Worm (Caenorhabditis elegans) whole organism, L2 larva: ENCODE data around the gene srsx-33.

Experiments used
- R02D3.7 ChIP-seq: fragments of 150-350 bp; optimal IDR thresholded peaks from 2 replicates; lab custom pipeline; 2014; ENCODE audit warnings: missing biosample characterization, missing genetic modification characterization
- ama-1 ChIP-seq: fragments of 150-350 bp; optimal IDR thresholded peaks from 2 replicates; lab custom pipeline; 2018; ENCODE audit warnings: inconsistent platforms
- fos-1 ChIP-seq: fragments of 150-350 bp; optimal IDR thresholded peaks from 2 replicates; lab custom pipeline; 2014; ENCODE audit warnings: missing biosample characterization, missing genetic modification characterization
- lsy-2 ChIP-seq, 2 experiments: fragments of 150-350 bp in 1 of 2; sonication (generic microtip) in 1 of 2; optimal IDR thresholded peaks; 2 replicates each; lab custom pipeline; 2014 to 2017; ENCODE audit warnings: missing biosample characterization in 2 of 2, missing genetic modification characterization in 2 of 2
- nhr-77 ChIP-seq: fragments of 150-350 bp; optimal IDR thresholded peaks from 2 replicates; lab custom pipeline; 2014; ENCODE audit warnings: missing biosample characterization, missing genetic modification characterization
- ztf-11 ChIP-seq: sonication (generic microtip); optimal IDR thresholded peaks from 2 replicates; lab custom pipeline; 2017; ENCODE audit warnings: missing biosample characterization, missing genetic modification characterization

ce11 chrV:11231177-11231576, 21.2 kb downstream of the srsx-33 start:
- TF ChIP-seq fos-1: no peak
- no peak for TF ChIP-seq lsy-2 (tag; optimal IDR thresholded peaks at IDR 0.05; lab: Kevin White, UChicago)
- no peak for TF ChIP-seq nhr-77 (tag; lab: Kevin White, UChicago)
- TF ChIP-seq ama-1 (lab: Kevin White, UChicago): no peak
- no peak for TF ChIP-seq R02D3.7 (tag; lab: Kevin White, UChicago)
- no peak for TF ChIP-seq ztf-11
